Fruit fly (Drosophila melanogaster) whole organism, embryonic: ENCODE results near the gene CG10365.

Experiments
- Awh ChIP-seq: fragments of 200-800 bp; sonication (Bioruptor generic); IDR thresholded peaks from 2 replicates; pipeline ENCODE4, ENCODE4 v1.3.6; 2022; ENCODE audit warnings: missing biosample characterization, missing genetic modification characterization
- CG10209 ChIP-seq: fragments of 200-800 bp; sonication (Bioruptor generic); optimal IDR thresholded peaks from 3 replicates; lab custom pipeline; 2017; ENCODE audit warnings: missing biosample characterization, mild to moderate bottlenecking, missing genetic modification characterization, missing genetic modification reagents
- CG1024 ChIP-seq: fragments of 200-800 bp; sonication (Bioruptor generic); IDR thresholded peaks from 2 replicates; pipeline ENCODE4 v1.3.6; 2022; ENCODE audit warnings: missing biosample characterization, missing genetic modification characterization
- CG10267 ChIP-seq: fragments of 200-800 bp; sonication (Bioruptor generic); optimal IDR thresholded peaks from 2 replicates; lab custom pipeline; 2018; ENCODE audit warnings: missing biosample characterization, mild to moderate bottlenecking, missing genetic modification characterization, moderate library complexity
- CG10565 ChIP-seq: fragments of 200-800 bp; sonication (Bioruptor generic); optimal IDR thresholded peaks from 3 replicates; lab custom pipeline; 2016; ENCODE audit warnings: missing biosample characterization, mild to moderate bottlenecking, missing genetic modification characterization
- CG10979 ChIP-seq: fragments of 200-800 bp; sonication (Bioruptor generic); optimal IDR thresholded peaks from 2 replicates; lab custom pipeline; 2018; ENCODE audit warnings: missing biosample characterization, mild to moderate bottlenecking, missing genetic modification characterization, moderate library complexity
- CG11085 ChIP-seq: fragments of 200-800 bp; sonication (Bioruptor generic); IDR thresholded peaks from 2 replicates; pipeline ENCODE4 v1.3.6; 2022; ENCODE audit warnings: missing biosample characterization, missing genetic modification characterization
- CG12236 ChIP-seq: fragments of 200-800 bp; sonication (Bioruptor generic); optimal IDR thresholded peaks from 2 replicates; lab custom pipeline; 2016; ENCODE audit warnings: missing biosample characterization, missing genetic modification characterization
- CG12299 ChIP-seq: fragments of 200-800 bp; sonication (Bioruptor generic); optimal IDR thresholded peaks from 2 replicates; lab custom pipeline; 2018; ENCODE audit warnings: missing biosample characterization, mild to moderate bottlenecking, missing genetic modification characterization
- CG13894 ChIP-seq: fragments of 200-800 bp; sonication (Bioruptor generic); optimal IDR thresholded peaks from 3 replicates; lab custom pipeline; 2018; ENCODE audit warnings: missing biosample characterization, mild to moderate bottlenecking, missing genetic modification characterization, moderate library complexity
- CG14050 ChIP-seq: fragments of 200-800 bp; sonication (Bioruptor generic); IDR thresholded peaks from 3 replicates; pipeline ENCODE4 v1.3.6; 2022; ENCODE audit warnings: missing biosample characterization, missing genetic modification characterization
- CG1529 ChIP-seq: fragments of 200-800 bp; sonication (Bioruptor generic); optimal IDR thresholded peaks from 3 replicates; lab custom pipeline; 2018; ENCODE audit warnings: missing biosample characterization, missing genetic modification characterization
- CG15696 ChIP-seq: fragments of 200-800 bp; sonication (Bioruptor generic); optimal IDR thresholded peaks from 2 replicates; lab custom pipeline; 2019; ENCODE audit warnings: missing biosample characterization, mild to moderate bottlenecking, missing genetic modification characterization, moderate library complexity
- CG1602 ChIP-seq: fragments of 200-800 bp; sonication (Bioruptor generic); optimal IDR thresholded peaks from 3 replicates; lab custom pipeline; 2016; ENCODE audit warnings: missing biosample characterization, missing genetic modification characterization
- CG16863 ChIP-seq: fragments of 200-800 bp; sonication (Bioruptor generic); optimal IDR thresholded peaks from 3 replicates; lab custom pipeline; 2016; ENCODE audit warnings: missing biosample characterization, missing genetic modification characterization
- CG18011 ChIP-seq: fragments of 200-800 bp; sonication (Bioruptor generic); optimal IDR thresholded peaks from 2 replicates; lab custom pipeline; 2017; ENCODE audit warnings: missing biosample characterization, missing genetic modification characterization, mild to moderate bottlenecking, moderate library complexity, missing genotype
- CG34224 ChIP-seq: fragments of 200-800 bp; sonication (Bioruptor generic); IDR thresholded peaks from 3 replicates; pipeline ENCODE4 v1.3.6; 2022; ENCODE audit warnings: missing biosample characterization, missing genetic modification characterization; ENCODE audit not compliant: partially characterized antibody
- CG34422 ChIP-seq: fragments of 200-800 bp; sonication (Bioruptor generic); IDR thresholded peaks from 3 replicates; pipeline ENCODE4 v1.3.6; 2022; ENCODE audit warnings: missing biosample characterization, missing genetic modification characterization
- CG4404 ChIP-seq: fragments of 200-800 bp; sonication (Bioruptor generic); IDR thresholded peaks from 2 replicates; pipeline ENCODE4 v1.3.6; 2022; ENCODE audit warnings: missing biosample characterization, missing genetic modification characterization
- CG6254 ChIP-seq: fragments of 200-800 bp; sonication (Bioruptor generic); optimal IDR thresholded peaks from 3 replicates; lab custom pipeline; 2017; ENCODE audit warnings: mild to moderate bottlenecking, missing biosample characterization, missing genetic modification reagents, missing genetic modification characterization
- CG6272 ChIP-seq: fragments of 200-800 bp; sonication (Bioruptor generic); IDR thresholded peaks from 2 replicates; pipeline ENCODE4 v1.3.6; 2022; ENCODE audit warnings: missing biosample characterization, missing genetic modification characterization
- CG6765 ChIP-seq: fragments of 200-800 bp; sonication (Bioruptor generic); optimal IDR thresholded peaks from 3 replicates; lab custom pipeline; 2017; ENCODE audit warnings: missing biosample characterization, mild to moderate bottlenecking, missing genetic modification characterization
- CG8924 ChIP-seq: fragments of 200-800 bp; optimal IDR thresholded peaks from 3 replicates; lab custom pipeline; 2019; ENCODE audit warnings: missing biosample characterization, mild to moderate bottlenecking, missing genetic modification characterization, moderate library complexity
- CG9817 ChIP-seq: fragments of 200-800 bp; sonication (Bioruptor generic); optimal IDR thresholded peaks from 2 replicates; lab custom pipeline; 2018; ENCODE audit warnings: missing biosample characterization, mild to moderate bottlenecking, missing genetic modification characterization, moderate library complexity
- CHES-1-like ChIP-seq: fragments of 200-800 bp; sonication (Bioruptor generic); optimal IDR thresholded peaks from 2 replicates; lab custom pipeline; 2016; ENCODE audit warnings: missing biosample characterization, missing genetic modification characterization
- CoRest ChIP-seq: fragments of 200-800 bp; sonication (Bioruptor generic); optimal IDR thresholded peaks from 3 replicates; lab custom pipeline; 2018; ENCODE audit warnings: missing biosample characterization, mild to moderate bottlenecking, missing genetic modification characterization, moderate library complexity
- HLH3B ChIP-seq: fragments of 200-800 bp; sonication (Bioruptor generic); IDR thresholded peaks from 2 replicates; pipeline ENCODE4 v1.3.6; 2022; ENCODE audit warnings: missing biosample characterization, missing genetic modification characterization
- HmgD ChIP-seq: fragments of 200-800 bp; sonication (Bioruptor generic); optimal IDR thresholded peaks from 3 replicates; lab custom pipeline; 2016; ENCODE audit warnings: missing biosample characterization, missing genetic modification characterization
- Hr39 ChIP-seq: fragments of >200 bp; optimal IDR thresholded peaks from 2 replicates; lab custom pipeline; 2017
- PHDP ChIP-seq: fragments of 200-800 bp; sonication (Bioruptor generic); optimal IDR thresholded peaks from 3 replicates; lab custom pipeline; 2018; ENCODE audit warnings: missing biosample characterization, mild to moderate bottlenecking, missing genetic modification characterization, moderate library complexity
- Sry-δ ChIP-seq: fragments of 200-800 bp; sonication (Bioruptor generic); optimal IDR thresholded peaks from 2 replicates; lab custom pipeline; 2016; ENCODE audit warnings: missing biosample characterization, missing genetic modification characterization
- ase ChIP-seq: fragments of 200-800 bp; sonication (Bioruptor generic); IDR thresholded peaks from 3 replicates; pipeline ENCODE4 v1.3.6; 2022; ENCODE audit warnings: missing biosample characterization, missing genetic modification characterization
- dmrt11E ChIP-seq: fragments of 200-800 bp; sonication (Bioruptor generic); optimal IDR thresholded peaks from 3 replicates; lab custom pipeline; 2018; ENCODE audit warnings: missing biosample characterization, mild to moderate bottlenecking, missing genetic modification characterization, moderate library complexity
- emc ChIP-seq: fragments of 200-800 bp; sonication (Bioruptor generic); optimal IDR thresholded peaks from 2 replicates; lab custom pipeline; 2016; ENCODE audit warnings: missing biosample characterization, missing genetic modification characterization
- ham ChIP-seq: fragments of 200-800 bp; sonication (Bioruptor generic); IDR thresholded peaks from 2 replicates; pipeline ENCODE4 v1.3.6; 2022; ENCODE audit warnings: missing biosample characterization, missing genetic modification characterization
- lmd ChIP-seq: fragments of 200-800 bp; sonication (Bioruptor generic); IDR thresholded peaks from 2 replicates; pipeline ENCODE4 v1.3.6; 2022; ENCODE audit warnings: missing biosample characterization, missing genetic modification characterization
- lov ChIP-seq, 2 experiments: fragments of 200-800 bp in 1 of 2; fragments of >200 bp in 1 of 2; sonication (Bioruptor generic) in 1 of 2; IDR thresholded peaks in 1 of 2; optimal IDR thresholded peaks in 1 of 2; 2 replicates in 1 of 2; 3 replicates in 1 of 2; pipeline versions ENCODE4 v1.3.6 to Lab custom; 2017 to 2022; ENCODE audit warnings: missing biosample characterization in 1 of 2, missing genetic modification characterization in 1 of 2
- mam ChIP-seq: fragments of 200-800 bp; sonication (Bioruptor generic); optimal IDR thresholded peaks from 3 replicates; lab custom pipeline; 2016; ENCODE audit warnings: missing biosample characterization, missing genetic modification characterization
- mirr ChIP-seq: fragments of 200-800 bp; sonication (Bioruptor generic); optimal IDR thresholded peaks from 3 replicates; lab custom pipeline; 2018; ENCODE audit warnings: missing biosample characterization, mild to moderate bottlenecking, missing genetic modification characterization
- nau ChIP-seq: fragments of 200-800 bp; sonication (Bioruptor generic); optimal IDR thresholded peaks from 3 replicates; lab custom pipeline; 2017; ENCODE audit warnings: missing biosample characterization, mild to moderate bottlenecking, missing genetic modification characterization, missing genetic modification reagents
- odd ChIP-seq: fragments of 200-800 bp; sonication (Bioruptor generic); optimal IDR thresholded peaks from 2 replicates; lab custom pipeline; 2017; ENCODE audit warnings: missing biosample characterization, mild to moderate bottlenecking, missing genetic modification characterization
- pnt ChIP-seq: fragments of 200-800 bp; sonication (Bioruptor generic); optimal IDR thresholded peaks from 3 replicates; lab custom pipeline; 2016; ENCODE audit warnings: missing biosample characterization, missing genetic modification characterization
- psq ChIP-seq: fragments of 200-800 bp; sonication (Bioruptor generic); optimal IDR thresholded peaks from 2 replicates; lab custom pipeline; 2017; ENCODE audit warnings: missing biosample characterization, missing genetic modification characterization
- pzg ChIP-seq: fragments of 200-800 bp; sonication (Bioruptor generic); optimal IDR thresholded peaks from 3 replicates; lab custom pipeline; 2018; ENCODE audit warnings: missing biosample characterization, mild to moderate bottlenecking, missing genetic modification characterization, moderate library complexity
- run ChIP-seq: fragments of 200-800 bp; sonication (Bioruptor generic); optimal IDR thresholded peaks from 3 replicates; lab custom pipeline; 2018; ENCODE audit warnings: missing biosample characterization, mild to moderate bottlenecking, missing genetic modification characterization
- salm ChIP-seq: fragments of 200-800 bp; sonication (Bioruptor generic); optimal IDR thresholded peaks from 2 replicates; lab custom pipeline; 2018; ENCODE audit warnings: missing biosample characterization, mild to moderate bottlenecking, missing genetic modification characterization
- schlank ChIP-seq: fragments of 200-800 bp; sonication (Bioruptor generic); optimal IDR thresholded peaks from 2 replicates; lab custom pipeline; 2018; ENCODE audit warnings: missing biosample characterization, mild to moderate bottlenecking, missing genetic modification characterization
- tna ChIP-seq: fragments of 200-800 bp; sonication (Bioruptor generic); IDR thresholded peaks from 2 replicates; pipeline ENCODE4 v1.3.6; 2022; ENCODE audit warnings: missing biosample characterization, missing genetic modification characterization; ENCODE audit not compliant: partially characterized antibody
- trem ChIP-seq: fragments of 200-800 bp; optimal IDR thresholded peaks from 3 replicates; lab custom pipeline; 2019; ENCODE audit warnings: missing biosample characterization, mild to moderate bottlenecking, missing genetic modification characterization, moderate library complexity
- wdn ChIP-seq: fragments of 200-800 bp; sonication (Bioruptor generic); IDR thresholded peaks from 2 replicates; pipeline ENCODE4 v1.3.6; 2022; ENCODE audit warnings: missing biosample characterization, missing genetic modification characterization

Gene CG10365

dm6 chr3R:23713901-23714300 lies 9.2 kb upstream of the CG10365 start (continued):
- TF ChIP-seq schlank (tag; lab: Kevin White, UChicago), result no peak
- TF ChIP-seq psq (GFP tag; lab: Kevin White, UChicago), result no peak
- no peak for TF ChIP-seq lov (optimal IDR thresholded peaks at IDR 0.05; lab: Kevin White, UChicago)
- TF ChIP-seq lov (GFP tag; IDR thresholded peaks at IDR 0.05; lab: Robert Waterston, UW), result peak; percentile 69; the same call in 1 of the 3 replicates
- TF ChIP-seq Sry-δ, result peak; percentile 21
- peak; percentile 2 for TF ChIP-seq CG12299
- TF ChIP-seq pnt (GFP tag; lab: Kevin White, UChicago), result peak; percentile 34
- TF ChIP-seq CG1602 (GFP tag; lab: Kevin White, UChicago), result peak; percentile 64
- no peak for TF ChIP-seq CG14050 (GFP tag; lab: Robert Waterston, UW)
- TF ChIP-seq CG1024, result 0 out of 2 replicates have a peak, but pooled peaks have one; percentile 18
- TF ChIP-seq CG34224, result no peak
- peak; percentile 34 for TF ChIP-seq CG9817 (tag; lab: Kevin White, UChicago)
- no peak for TF ChIP-seq CG10565
- peak; percentile 82 for TF ChIP-seq nau (GFP tag; lab: Kevin White, UChicago)
- no peak for TF ChIP-seq Hr39
- 0 out of 2 replicates have a peak, but pooled peaks have one; percentile 13 for TF ChIP-seq lmd (GFP tag; lab: Robert Waterston, UW)
- 0 out of 3 replicates have a peak, but pooled peaks have one; percentile 46 for TF ChIP-seq ase (GFP tag; lab: Robert Waterston, UW)
- no peak for TF ChIP-seq CG12236 (GFP tag; lab: Kevin White, UChicago)
- TF ChIP-seq CG15696, result peak; percentile 75
- peak; percentile 43 for TF ChIP-seq CG16863 (GFP tag; lab: Kevin White, UChicago)
- TF ChIP-seq CHES-1-like (GFP tag; lab: Kevin White, UChicago), result no peak
- TF ChIP-seq HmgD, result no peak
- TF ChIP-seq CG10979 (tag; lab: Kevin White, UChicago), result peak; percentile 67
- peak; percentile 60 for TF ChIP-seq CG34422 (GFP tag; lab: Robert Waterston, UW)
- peak; percentile 1 for TF ChIP-seq run (tag; lab: Kevin White, UChicago)
- TF ChIP-seq mirr (GFP tag; lab: Kevin White, UChicago), result no peak
- TF ChIP-seq odd (GFP tag; lab: Kevin White, UChicago), result no peak
- peak; percentile 80 for TF ChIP-seq dmrt11E
- peak; percentile 72 for TF ChIP-seq PHDP (tag; lab: Kevin White, UChicago)
- TF ChIP-seq trem (tag; lab: Kevin White, UChicago), result peak; percentile 25
- no peak for TF ChIP-seq emc
- no peak for TF ChIP-seq ham (GFP tag; lab: Robert Waterston, UW)
- peak; percentile 20 for TF ChIP-seq mam
- TF ChIP-seq CG4404 (GFP tag; lab: Robert Waterston, UW), result 0 out of 2 replicates have a peak, but pooled peaks have one; percentile 6
- TF ChIP-seq CG8924, result peak; percentile 31
- TF ChIP-seq pzg (GFP tag; lab: Kevin White, UChicago), result no peak
- peak; percentile 71 for TF ChIP-seq CoRest (tag; lab: Kevin White, UChicago)
- TF ChIP-seq tna, result no peak
- peak; percentile 46 for TF ChIP-seq CG6254
- TF ChIP-seq salm (tag; lab: Kevin White, UChicago), result peak; percentile 56
- 0 out of 2 replicates have a peak, but pooled peaks have one; percentile 35 for TF ChIP-seq CG11085 (GFP tag; lab: Robert Waterston, UW)
- no peak for TF ChIP-seq CG18011 (GFP tag; lab: Kevin White, UChicago)
- no peak for TF ChIP-seq CG6272 (GFP tag; lab: Robert Waterston, UW)
- peak; percentile 57 for TF ChIP-seq CG10209 (GFP tag; lab: Kevin White, UChicago)
- peak; percentile 55 for TF ChIP-seq CG10267 (tag; lab: Kevin White, UChicago)
- TF ChIP-seq CG6765 (GFP tag; lab: Kevin White, UChicago), result no peak
- peak; percentile 9; the same call in 1 of the 2 replicates for TF ChIP-seq HLH3B (GFP tag; lab: Robert Waterston, UW)
- TF ChIP-seq Awh (GFP tag; lab: Robert Waterston, UW), result peak; percentile 60; the same call in 1 of the 2 replicates
- TF ChIP-seq wdn, result 0 out of 2 replicates have a peak, but pooled peaks have one; percentile 27
- TF ChIP-seq CG13894 (tag; lab: Kevin White, UChicago), result no peak
- TF ChIP-seq CG1529 (GFP tag; lab: Kevin White, UChicago), result peak; percentile 51
